Fruit fly (Drosophila melanogaster) whole organism, embryonic: ENCODE results near the gene mtsh.

Source experiments
- Adf1 ChIP-seq: fragments of 200-800 bp; sonication (Bioruptor generic); IDR thresholded peaks from 2 replicates; pipeline ENCODE4 v1.3.6; 2022; ENCODE audit warnings: missing biosample characterization, missing genetic modification characterization
- Awh ChIP-seq: fragments of 200-800 bp; sonication (Bioruptor generic); IDR thresholded peaks from 2 replicates; pipeline ENCODE4, ENCODE4 v1.3.6; 2022; ENCODE audit warnings: missing biosample characterization, missing genetic modification characterization
- Bdp1 ChIP-seq: fragments of 200-800 bp; sonication (Bioruptor generic); optimal IDR thresholded peaks from 3 replicates; lab custom pipeline; 2016; ENCODE audit warnings: missing biosample characterization, missing genetic modification characterization
- CG10959 ChIP-seq: fragments of 200-800 bp; sonication (Bioruptor generic); IDR thresholded peaks from 2 replicates; pipeline ENCODE4 v1.3.6; 2022; ENCODE audit warnings: missing biosample characterization, missing genetic modification characterization
- CG11093 ChIP-seq: fragments of 200-800 bp; sonication (Bioruptor generic); IDR thresholded peaks from 3 replicates; pipeline ENCODE4 v1.3.6; 2022; ENCODE audit warnings: missing biosample characterization, missing genetic modification characterization
- CG12769 ChIP-seq: fragments of 200-800 bp; sonication (Bioruptor generic); optimal IDR thresholded peaks from 2 replicates; lab custom pipeline; 2019; ENCODE audit warnings: missing biosample characterization, mild to moderate bottlenecking, missing genetic modification characterization, moderate library complexity
- CG13287 ChIP-seq: fragments of 200-800 bp; sonication (Bioruptor generic); IDR thresholded peaks from 2 replicates; pipeline ENCODE4 v1.3.6; 2022; ENCODE audit warnings: missing biosample characterization, missing genetic modification characterization; ENCODE audit not compliant: partially characterized antibody
- CG2712 ChIP-seq: fragments of 200-800 bp; optimal IDR thresholded peaks from 3 replicates; lab custom pipeline; 2019; ENCODE audit warnings: missing biosample characterization, mild to moderate bottlenecking, missing genetic modification characterization, moderate library complexity
- CG30403 ChIP-seq: fragments of 200-800 bp; sonication (Bioruptor generic); optimal IDR thresholded peaks from 3 replicates; lab custom pipeline; 2016; ENCODE audit warnings: missing biosample characterization, missing genetic modification characterization
- CG32532 ChIP-seq: fragments of 200-800 bp; sonication (Bioruptor generic); IDR thresholded peaks from 2 replicates; pipeline ENCODE4 v1.3.6; 2022; ENCODE audit warnings: missing biosample characterization, missing genetic modification characterization
- CG3407 ChIP-seq: fragments of 200-800 bp; sonication (Bioruptor generic); optimal IDR thresholded peaks from 2 replicates; lab custom pipeline; 2018; ENCODE audit warnings: missing biosample characterization, mild to moderate bottlenecking, missing genetic modification characterization
- CG34422 ChIP-seq: fragments of 200-800 bp; sonication (Bioruptor generic); IDR thresholded peaks from 3 replicates; pipeline ENCODE4 v1.3.6; 2022; ENCODE audit warnings: missing biosample characterization, missing genetic modification characterization
- CG4424 ChIP-seq: fragments of 200-800 bp; sonication (Bioruptor generic); optimal IDR thresholded peaks from 3 replicates; lab custom pipeline; 2016; ENCODE audit warnings: missing biosample characterization, missing genetic modification characterization
- CG6765 ChIP-seq: fragments of 200-800 bp; sonication (Bioruptor generic); optimal IDR thresholded peaks from 3 replicates; lab custom pipeline; 2017; ENCODE audit warnings: missing biosample characterization, mild to moderate bottlenecking, missing genetic modification characterization
- CG9437 ChIP-seq: fragments of 200-800 bp; sonication (Bioruptor generic); optimal IDR thresholded peaks from 2 replicates; lab custom pipeline; 2018; ENCODE audit warnings: missing biosample characterization, mild to moderate bottlenecking, missing genetic modification characterization
- Camta ChIP-seq: fragments of 200-800 bp; sonication (Bioruptor generic); optimal IDR thresholded peaks from 2 replicates; lab custom pipeline; 2016; ENCODE audit warnings: missing biosample characterization, missing genetic modification characterization
- Dfd ChIP-seq, 2 experiments: fragments of >200 bp; optimal IDR thresholded peaks; 2 replicates each; lab custom pipeline; 2017; ENCODE audit warnings: missing biosample characterization in 2 of 2, missing genetic modification characterization in 2 of 2
- Drgx ChIP-seq: fragments of 200-800 bp; sonication (Bioruptor generic); IDR thresholded peaks from 2 replicates; pipeline ENCODE4 v1.3.6; 2022; ENCODE audit warnings: missing biosample characterization, missing genetic modification characterization
- ERR ChIP-seq: fragments of 200-800 bp; sonication (Bioruptor generic); optimal IDR thresholded peaks from 2 replicates; lab custom pipeline; 2016; ENCODE audit warnings: missing biosample characterization, missing genetic modification characterization
- HLH54F ChIP-seq: fragments of 200-800 bp; sonication (Bioruptor generic); optimal IDR thresholded peaks from 3 replicates; lab custom pipeline; 2016; ENCODE audit warnings: missing biosample characterization, missing genetic modification characterization
- HLHmδ ChIP-seq: fragments of 200-800 bp; sonication (Bioruptor generic); optimal IDR thresholded peaks from 2 replicates; lab custom pipeline; 2018; ENCODE audit warnings: missing biosample characterization, mild to moderate bottlenecking, missing genetic modification characterization, moderate library complexity
- HmgZ ChIP-seq: fragments of 200-800 bp; sonication (Bioruptor generic); optimal IDR thresholded peaks from 2 replicates; lab custom pipeline; 2018; ENCODE audit warnings: missing biosample characterization, mild to moderate bottlenecking, missing genetic modification characterization
- Hmr ChIP-seq: fragments of 200-800 bp; sonication (Bioruptor generic); optimal IDR thresholded peaks from 3 replicates; lab custom pipeline; 2017; ENCODE audit warnings: mild to moderate bottlenecking, missing biosample characterization, missing genetic modification reagents, missing genetic modification characterization
- Hr78 ChIP-seq, 2 experiments: fragments of 200-800 bp in 1 of 2; fragments of >200 bp in 1 of 2; sonication (Bioruptor generic) in 1 of 2; optimal IDR thresholded peaks; 2 replicates each; lab custom pipeline; 2017 to 2019; ENCODE audit warnings: missing biosample characterization in 2 of 2, missing genetic modification characterization in 2 of 2, mild to moderate bottlenecking in 1 of 2, moderate library complexity in 1 of 2
- PHDP ChIP-seq: fragments of 200-800 bp; sonication (Bioruptor generic); optimal IDR thresholded peaks from 3 replicates; lab custom pipeline; 2018; ENCODE audit warnings: missing biosample characterization, mild to moderate bottlenecking, missing genetic modification characterization, moderate library complexity
- Sry-β ChIP-seq: fragments of 200-800 bp; sonication (Bioruptor generic); optimal IDR thresholded peaks from 2 replicates; lab custom pipeline; 2018; ENCODE audit warnings: missing biosample characterization, mild to moderate bottlenecking, missing genetic modification characterization, moderate library complexity
- ac ChIP-seq: fragments of 200-800 bp; sonication (Bioruptor generic); optimal IDR thresholded peaks from 3 replicates; lab custom pipeline; 2017; ENCODE audit warnings: missing biosample characterization, mild to moderate bottlenecking, missing genetic modification characterization
- bab2 ChIP-seq: fragments of 200-800 bp; sonication (Bioruptor generic); optimal IDR thresholded peaks from 2 replicates; lab custom pipeline; 2016; ENCODE audit warnings: missing biosample characterization, missing genetic modification characterization
- chm ChIP-seq: fragments of 200-800 bp; sonication (Bioruptor generic); IDR thresholded peaks from 2 replicates; pipeline ENCODE4 v1.3.6; 2022; ENCODE audit warnings: missing biosample characterization, missing genetic modification characterization
- croc ChIP-seq: fragments of 200-800 bp; sonication (Bioruptor generic); conservative IDR thresholded peaks from 3 replicates; pipeline ENCODE4 v1.3.6; 2022; ENCODE audit warnings: missing biosample characterization, missing genetic modification characterization
- crol ChIP-seq: fragments of 200-800 bp; sonication (Bioruptor generic); IDR thresholded peaks from 2 replicates; pipeline ENCODE4 v1.3.6; 2022; ENCODE audit warnings: missing biosample characterization, missing genetic modification characterization
- disco-r ChIP-seq: fragments of 200-800 bp; sonication (Bioruptor generic); optimal IDR thresholded peaks from 2 replicates; lab custom pipeline; 2016; ENCODE audit warnings: missing biosample characterization, missing genetic modification characterization
- dmrt11E ChIP-seq: fragments of 200-800 bp; sonication (Bioruptor generic); optimal IDR thresholded peaks from 3 replicates; lab custom pipeline; 2018; ENCODE audit warnings: missing biosample characterization, mild to moderate bottlenecking, missing genetic modification characterization, moderate library complexity
- dmrt99B ChIP-seq: fragments of 200-800 bp; sonication (Bioruptor generic); optimal IDR thresholded peaks from 2 replicates; lab custom pipeline; 2018; ENCODE audit warnings: missing biosample characterization, mild to moderate bottlenecking, missing genetic modification characterization, moderate library complexity
- ems ChIP-seq: fragments of 200-800 bp; sonication (Bioruptor generic); optimal IDR thresholded peaks from 3 replicates; lab custom pipeline; 2016; ENCODE audit warnings: missing biosample characterization, missing genetic modification characterization
- gcm2 ChIP-seq: fragments of 200-800 bp; sonication (Bioruptor generic); optimal IDR thresholded peaks from 2 replicates; lab custom pipeline; 2016; ENCODE audit warnings: missing biosample characterization, missing genetic modification characterization
- gem ChIP-seq: fragments of 200-800 bp; sonication (Bioruptor generic); optimal IDR thresholded peaks from 2 replicates; lab custom pipeline; 2019; ENCODE audit warnings: missing biosample characterization, mild to moderate bottlenecking, missing genetic modification characterization, moderate library complexity
- gt ChIP-seq: fragments of 200-800 bp; sonication (Bioruptor generic); IDR thresholded peaks from 2 replicates; pipeline ENCODE4 v1.3.6; 2022; ENCODE audit warnings: missing biosample characterization, missing genetic modification characterization
- ham ChIP-seq: fragments of 200-800 bp; sonication (Bioruptor generic); IDR thresholded peaks from 2 replicates; pipeline ENCODE4 v1.3.6; 2022; ENCODE audit warnings: missing biosample characterization, missing genetic modification characterization
- jigr1 ChIP-seq: fragments of 200-800 bp; sonication (Bioruptor generic); IDR thresholded peaks from 3 replicates; pipeline ENCODE4 v1.3.6; 2022; ENCODE audit warnings: missing biosample characterization, missing genetic modification characterization
- jing ChIP-seq: fragments of 200-800 bp; sonication (Bioruptor generic); optimal IDR thresholded peaks from 2 replicates; lab custom pipeline; 2018; ENCODE audit warnings: missing biosample characterization, mild to moderate bottlenecking, missing genetic modification characterization
- nom ChIP-seq: fragments of 200-800 bp; sonication (Bioruptor generic); optimal IDR thresholded peaks from 2 replicates; lab custom pipeline; 2017; ENCODE audit warnings: missing biosample characterization, missing genetic modification characterization, mild to moderate bottlenecking, moderate library complexity, missing genetic modification reagents
- pan ChIP-seq, 4 experiments: fragments of >200 bp in 3 of 4; fragments of 200-800 bp in 1 of 4; sonication (Bioruptor generic) in 1 of 4; optimal IDR thresholded peaks in 3 of 4; IDR thresholded peaks in 1 of 4; 2 replicates each; pipeline versions ENCODE4 v1.3.6 to Lab custom; 2017 to 2022; ENCODE audit warnings: missing biosample characterization in 2 of 4, missing genetic modification characterization in 2 of 4, mixed read lengths in 1 of 4
- repo ChIP-seq: fragments of 200-800 bp; sonication (Bioruptor generic); optimal IDR thresholded peaks from 2 replicates; lab custom pipeline; 2016; ENCODE audit warnings: missing biosample characterization, missing genetic modification characterization
- sens ChIP-seq: fragments of 200-800 bp; sonication (Bioruptor generic); peaks from one replicate; lab custom pipeline; 2016; ENCODE audit warnings: missing biosample characterization, missing genetic modification characterization
- slbo ChIP-seq: fragments of 200-800 bp; sonication (Bioruptor generic); IDR thresholded peaks from 2 replicates; pipeline ENCODE4 v1.3.6; 2022; ENCODE audit warnings: missing biosample characterization, missing genetic modification characterization
- slou ChIP-seq: fragments of 200-800 bp; sonication (Bioruptor generic); optimal IDR thresholded peaks from 3 replicates; lab custom pipeline; 2016; ENCODE audit warnings: missing biosample characterization, missing genetic modification characterization
- sqz ChIP-seq: fragments of 200-800 bp; sonication (Bioruptor generic); optimal IDR thresholded peaks from 3 replicates; lab custom pipeline; 2018; ENCODE audit warnings: missing biosample characterization, mild to moderate bottlenecking, missing genetic modification characterization
- stc ChIP-seq: fragments of 200-800 bp; sonication (Bioruptor generic); IDR thresholded peaks from 2 replicates; pipeline ENCODE4 v1.3.6; 2022; ENCODE audit warnings: missing biosample characterization, missing genetic modification characterization
- tin ChIP-seq: fragments of 200-800 bp; sonication (Bioruptor generic); optimal IDR thresholded peaks from 3 replicates; lab custom pipeline; 2016; ENCODE audit warnings: missing biosample characterization, missing genetic modification characterization
- twi ChIP-seq: fragments of 200-800 bp; optimal IDR thresholded peaks from 2 replicates; lab custom pipeline; 2019; ENCODE audit warnings: missing biosample characterization, mild to moderate bottlenecking, missing genetic modification characterization, moderate library complexity
- unc-4 ChIP-seq: fragments of 200-800 bp; sonication (Bioruptor generic); IDR thresholded peaks from 2 replicates; pipeline ENCODE4 v1.3.6; 2022; ENCODE audit warnings: missing biosample characterization, missing genetic modification characterization; ENCODE audit not compliant: partially characterized antibody

The mtsh gene

DNA sequence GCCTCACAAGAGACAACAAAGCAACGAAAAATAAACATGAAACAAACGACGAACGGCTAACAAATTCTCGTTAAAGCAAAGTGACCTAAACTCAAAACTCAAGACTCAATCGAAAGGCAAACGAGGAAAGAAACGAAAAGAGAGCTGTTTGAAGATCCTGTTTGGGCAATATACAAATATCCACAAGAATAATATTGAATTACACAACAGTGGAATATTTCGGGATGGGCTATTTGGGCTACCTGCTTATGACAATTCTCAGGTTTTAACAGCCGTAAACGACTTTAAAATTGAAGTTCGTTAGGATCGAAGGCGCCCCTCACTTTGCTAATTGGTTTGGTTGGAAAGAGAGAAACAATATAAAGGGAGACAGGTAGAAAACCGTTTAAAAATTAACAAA is 43.4 kb downstream of the mtsh start (continued):
- no peak for TF ChIP-seq Sry-β (GFP tag; lab: Kevin White, UChicago)
- peak; percentile 70 for TF ChIP-seq dmrt11E
- no peak for TF ChIP-seq jigr1 (GFP tag; lab: Robert Waterston, UW)
- no peak for TF ChIP-seq slou (GFP tag; lab: Kevin White, UChicago)
- no peak for TF ChIP-seq CG30403 (GFP tag; lab: Kevin White, UChicago)
- no peak for TF ChIP-seq HmgZ (tag; lab: Kevin White, UChicago)
- no peak for TF ChIP-seq CG4424 (GFP tag; lab: Kevin White, UChicago)
- no peak for TF ChIP-seq CG9437 (GFP tag; lab: Kevin White, UChicago)
- TF ChIP-seq CG10959 = 0 out of 2 replicates have a peak, but pooled peaks have one; percentile 33
- no peak for TF ChIP-seq CG11093 (GFP tag; lab: Robert Waterston, UW)
- no peak for TF ChIP-seq CG13287 (GFP tag; lab: Robert Waterston, UW)
- TF ChIP-seq Hr78 (GFP tag; optimal IDR thresholded peaks at IDR 0.05; lab: Kevin White, UChicago) = no peak
- TF ChIP-seq Hmr = no peak
- TF ChIP-seq twi (tag; lab: Kevin White, UChicago) = peak; percentile 23
- TF ChIP-seq Awh (GFP tag; lab: Robert Waterston, UW) = no peak
- TF ChIP-seq PHDP (tag; lab: Kevin White, UChicago) = no peak
- TF ChIP-seq Bdp1 = no peak
- TF ChIP-seq chm (GFP tag; lab: Robert Waterston, UW) = 0 out of 2 replicates have a peak, but pooled peaks have one; percentile 45
- no peak for TF ChIP-seq CG12769 (tag; lab: Kevin White, UChicago)
- no peak for TF ChIP-seq sqz (GFP tag; lab: Kevin White, UChicago)
- no peak for TF ChIP-seq CG34422 (GFP tag; lab: Robert Waterston, UW)
- TF ChIP-seq tin (GFP tag; lab: Kevin White, UChicago) = no peak
- TF ChIP-seq ac (GFP tag; lab: Kevin White, UChicago) = peak; percentile 81
- TF ChIP-seq unc-4 (GFP tag; lab: Robert Waterston, UW) = no peak
- TF ChIP-seq ham (GFP tag; lab: Robert Waterston, UW) = no peak
- no peak for TF ChIP-seq stc (GFP tag; lab: Robert Waterston, UW)
- no peak for TF ChIP-seq dmrt99B (tag; lab: Kevin White, UChicago)
- TF ChIP-seq slbo = no peak
- TF ChIP-seq Drgx = no peak
- no peak for TF ChIP-seq ems
- no peak for TF ChIP-seq repo (GFP tag; lab: Kevin White, UChicago)
- TF ChIP-seq HLH54F (GFP tag; lab: Kevin White, UChicago) = no peak
- no peak for TF ChIP-seq jing (GFP tag; lab: Kevin White, UChicago)
- no peak for TF ChIP-seq Adf1
- no peak for TF ChIP-seq Camta (GFP tag; lab: Kevin White, UChicago)
- TF ChIP-seq croc (GFP tag; lab: Robert Waterston, UW) = no peak
- TF ChIP-seq pan (optimal IDR thresholded peaks at IDR 0.05; lab: Kevin White, UChicago) = no peak
- no peak for TF ChIP-seq pan (GFP tag; optimal IDR thresholded peaks at IDR 0.05 in 1 of 2, IDR thresholded peaks at IDR 0.05 in 1 of 2)
- no peak for TF ChIP-seq crol (GFP tag; lab: Robert Waterston, UW)
- TF ChIP-seq CG6765 (GFP tag; lab: Kevin White, UChicago) = no peak
- no peak for TF ChIP-seq gt (GFP tag; lab: Robert Waterston, UW)
- TF ChIP-seq gcm2 (GFP tag; lab: Kevin White, UChicago) = no peak
- peak; percentile 10 for TF ChIP-seq gem (tag; lab: Kevin White, UChicago)
- TF ChIP-seq ERR = no peak
- no peak for TF ChIP-seq CG2712 (tag; lab: Kevin White, UChicago)
- TF ChIP-seq bab2 (GFP tag; lab: Kevin White, UChicago) = no peak
- TF ChIP-seq Dfd (GFP tag; optimal IDR thresholded peaks at IDR 0.05; lab: Kevin White, UChicago) = no peak
- no peak for TF ChIP-seq CG3407 (GFP tag; lab: Kevin White, UChicago)
- no peak for TF ChIP-seq disco-r (GFP tag; lab: Kevin White, UChicago)
- no peak for TF ChIP-seq nom
- TF ChIP-seq sens (GFP tag; lab: Kevin White, UChicago) = peak; percentile 81
- TF ChIP-seq CG32532 (GFP tag; lab: Robert Waterston, UW) = no peak
- no peak for TF ChIP-seq HLHmδ (GFP tag; lab: Kevin White, UChicago)
